Worm (Caenorhabditis elegans) whole organism, L4 larva: ENCODE measurements around the gene scrm-7.

Source experiments
- R02D3.7 ChIP-seq: fragments of 150-350 bp; sonication (generic microtip); optimal IDR thresholded peaks from 3 replicates; lab custom pipeline; 2014; ENCODE audit warnings: missing biosample characterization, missing genetic modification characterization
- attf-4 ChIP-seq: sonication (generic microtip); optimal IDR thresholded peaks from 3 replicates; lab custom pipeline; 2017; ENCODE audit warnings: missing biosample characterization, missing genetic modification characterization
- ceh-28 ChIP-seq: fragments of 150-350 bp; optimal IDR thresholded peaks from 2 replicates; lab custom pipeline; 2014; ENCODE audit warnings: missing biosample characterization, missing genetic modification reagents, missing genetic modification characterization
- ceh-44 ChIP-seq: fragments of 200-800 bp; sonication (Bioruptor generic); IDR thresholded peaks from 2 replicates; pipeline ENCODE4 v1.3.6; 2022; ENCODE audit warnings: missing genetic modification reagents, missing genetic modification characterization, missing compliant biosample characterization
- ces-1 ChIP-seq: fragments of 150-350 bp; sonication (generic microtip); optimal IDR thresholded peaks from 4 replicates; lab custom pipeline; 2014; ENCODE audit warnings: missing biosample characterization, missing genetic modification reagents, missing genetic modification characterization
- duxl-1 ChIP-seq: sonication (generic microtip); optimal IDR thresholded peaks from 2 replicates; lab custom pipeline; 2016; ENCODE audit warnings: mild to moderate bottlenecking, missing genetic modification characterization, moderate library complexity, missing compliant biosample characterization; ENCODE audit not compliant: poor library complexity
- egl-27 ChIP-seq: sonication (generic microtip); optimal IDR thresholded peaks from 3 replicates; lab custom pipeline; 2017; ENCODE audit warnings: missing biosample characterization, missing genetic modification reagents, missing genetic modification characterization
- fkh-10 ChIP-seq: fragments of 150-350 bp; optimal IDR thresholded peaks from 2 replicates; lab custom pipeline; 2014; ENCODE audit warnings: missing biosample characterization, missing genetic modification reagents, missing genetic modification characterization
- lin-13 ChIP-seq: fragments of 150-350 bp; optimal IDR thresholded peaks from 2 replicates; lab custom pipeline; 2014; ENCODE audit warnings: missing biosample characterization, missing genetic modification reagents, missing genetic modification characterization
- nhr-6 ChIP-seq: fragments of 150-350 bp; optimal IDR thresholded peaks from 2 replicates; lab custom pipeline; 2014; ENCODE audit warnings: missing biosample characterization, missing genetic modification characterization
- nhr-77 ChIP-seq: fragments of 150-350 bp; optimal IDR thresholded peaks from 2 replicates; lab custom pipeline; 2014; ENCODE audit warnings: missing biosample characterization, missing genetic modification characterization
- skn-1 ChIP-seq: fragments of 150-350 bp; optimal IDR thresholded peaks from 2 replicates; lab custom pipeline; 2014; ENCODE audit warnings: missing biosample characterization, missing genetic modification characterization
- unc-39 ChIP-seq: sonication (generic microtip); optimal IDR thresholded peaks from 2 replicates; lab custom pipeline; 2017; ENCODE audit warnings: missing biosample characterization, missing genetic modification characterization

- TF ChIP-seq R02D3.7 (tag; lab: Kevin White, UChicago) (no peak), ceh-28 (tag; lab: Kevin White, UChicago) (no peak), attf-4 (tag; lab: Kevin White, UChicago) (no peak), fkh-10 (GFP tag; lab: Kevin White, UChicago) (no peak), nhr-6 (no peak), nhr-77 (no peak), unc-39 (tag; lab: Kevin White, UChicago) (no peak), ceh-44 (GFP tag; lab: Robert Waterston, UW) (no peak), skn-1 (tag; lab: Kevin White, UChicago) (no peak), ces-1 (no peak), lin-13 (GFP tag; lab: Kevin White, UChicago) (no peak), duxl-1 (tag; lab: Kevin White, UChicago) (no peak), egl-27 (no peak)
Measured at ce11 chrV:14790792-14791191, 11.2 kb upstream of the scrm-7 start.
